Worm (Caenorhabditis elegans) whole organism, young adult: ENCODE data around the gene F12A10.1.

Source experiments
- B0336.3 ChIP-seq: fragments of 200-800 bp; sonication (Bioruptor generic); IDR thresholded peaks from 2 replicates; pipeline ENCODE4 v1.3.6; 2022; ENCODE audit warnings: missing genetic modification characterization, missing compliant biosample characterization
- K12H6.12 ChIP-seq: fragments of 200-800 bp; sonication (Bioruptor generic); optimal IDR thresholded peaks from 2 replicates; lab custom pipeline; 2018; ENCODE audit warnings: mild to moderate bottlenecking, missing genetic modification characterization, missing compliant biosample characterization
- Y95B8A.8 ChIP-seq: fragments of 200-800 bp; sonication (Bioruptor generic); IDR thresholded peaks from 2 replicates; pipeline ENCODE4 v1.3.6; 2022; ENCODE audit warnings: missing genetic modification reagents, missing genetic modification characterization, missing compliant biosample characterization
- ama-1 ChIP-seq, 3 experiments: fragments of 150-350 bp in 1 of 3; sonication (generic microtip) in 2 of 3; optimal IDR thresholded peaks; 2 replicates each; lab custom pipeline; 2014 to 2018; ENCODE audit warnings: missing biosample characterization in 2 of 3, missing genetic modification characterization in 2 of 3, missing genetic modification reagents in 2 of 3
- aptf-3 ChIP-seq: fragments of 200-800 bp; sonication (Bioruptor generic); IDR thresholded peaks from 2 replicates; pipeline ENCODE4 v1.3.6; 2022; ENCODE audit warnings: missing genetic modification characterization, missing compliant biosample characterization
- ceh-40 ChIP-seq: fragments of 200-800 bp; sonication (Bioruptor generic); IDR thresholded peaks from 2 replicates; pipeline ENCODE4 v1.3.6; 2022; ENCODE audit warnings: missing genetic modification characterization, missing compliant biosample characterization
- hlh-26 ChIP-seq: fragments of 200-800 bp; sonication (Bioruptor generic); conservative IDR thresholded peaks from 2 replicates; pipeline ENCODE4 v1.3.6; 2022; ENCODE audit warnings: missing genetic modification reagents, missing genetic modification characterization, missing compliant biosample characterization
- let-607 ChIP-seq, 2 experiments: fragments of 200-800 bp in 1 of 2; sonication (Bioruptor generic) in 1 of 2; sonication (generic microtip) in 1 of 2; optimal IDR thresholded peaks; 2 replicates each; lab custom pipeline; 2016 to 2018; ENCODE audit warnings: mild to moderate bottlenecking in 2 of 2, missing compliant biosample characterization in 2 of 2, missing genetic modification characterization in 2 of 2, moderate library complexity in 2 of 2, missing genotype in 1 of 2
- tbx-9 ChIP-seq: sonication (generic microtip); optimal IDR thresholded peaks from 2 replicates; lab custom pipeline; 2016; ENCODE audit warnings: borderline replicate concordance, missing genetic modification characterization, inconsistent platforms, missing compliant biosample characterization

ce11 chrII:5518910-5519309 lies 22.6 kb downstream of the F12A10.1 start, which contains the start of gene ZK177.2:
- TF ChIP-seq aptf-3 (GFP tag; lab: Robert Waterston, UW) = no peak
- TF ChIP-seq ama-1 (optimal IDR thresholded peaks at IDR 0.05; lab: Kevin White, UChicago) = no peak
- TF ChIP-seq ama-1 (GFP tag; optimal IDR thresholded peaks at IDR 0.05; lab: Kevin White, UChicago) = no peak
- TF ChIP-seq K12H6.12 = no peak
- no peak for TF ChIP-seq B0336.3 (GFP tag; lab: Robert Waterston, UW)
- TF ChIP-seq let-607 (tag; optimal IDR thresholded peaks at IDR 0.05; lab: Kevin White, UChicago) = no peak
- no peak for TF ChIP-seq Y95B8A.8 (GFP tag; lab: Robert Waterston, UW)
- TF ChIP-seq ceh-40 = no peak
- no peak for TF ChIP-seq hlh-26
- no peak for TF ChIP-seq tbx-9 (tag; lab: Kevin White, UChicago)
